Fruit fly (Drosophila melanogaster) whole organism, embryonic: ENCODE measurements around the gene CG9674.

ENCODE experiments used
- Atf6 ChIP-seq: fragments of 200-800 bp; sonication (Bioruptor generic); IDR thresholded peaks from 2 replicates; pipeline ENCODE4 v1.3.6; 2022; ENCODE audit warnings: missing biosample characterization, missing genetic modification characterization
- Awh ChIP-seq: fragments of 200-800 bp; sonication (Bioruptor generic); IDR thresholded peaks from 2 replicates; pipeline ENCODE4, ENCODE4 v1.3.6; 2022; ENCODE audit warnings: missing biosample characterization, missing genetic modification characterization
- CG10267 ChIP-seq: fragments of 200-800 bp; sonication (Bioruptor generic); optimal IDR thresholded peaks from 2 replicates; lab custom pipeline; 2018; ENCODE audit warnings: missing biosample characterization, mild to moderate bottlenecking, missing genetic modification characterization, moderate library complexity
- CG10979 ChIP-seq: fragments of 200-800 bp; sonication (Bioruptor generic); optimal IDR thresholded peaks from 2 replicates; lab custom pipeline; 2018; ENCODE audit warnings: missing biosample characterization, mild to moderate bottlenecking, missing genetic modification characterization, moderate library complexity
- CG11456 ChIP-seq: fragments of 200-800 bp; sonication (Bioruptor generic); IDR thresholded peaks from 3 replicates; pipeline ENCODE4 v1.3.6; 2022; ENCODE audit warnings: missing biosample characterization, missing genetic modification characterization
- CG11504 ChIP-seq: fragments of 200-800 bp; sonication (Bioruptor generic); optimal IDR thresholded peaks from 3 replicates; lab custom pipeline; 2019; ENCODE audit warnings: missing biosample characterization, mild to moderate bottlenecking, missing genetic modification characterization, moderate library complexity
- CG11560 ChIP-seq: fragments of 200-800 bp; sonication (Bioruptor generic); IDR thresholded peaks from 3 replicates; pipeline ENCODE4 v1.3.6; 2022; ENCODE audit warnings: missing biosample characterization, missing genetic modification characterization
- CG14965 ChIP-seq: fragments of 200-800 bp; sonication (Bioruptor generic); optimal IDR thresholded peaks from 2 replicates; lab custom pipeline; 2016; ENCODE audit warnings: missing biosample characterization, missing genetic modification characterization, borderline replicate concordance
- CG15601 ChIP-seq: fragments of 200-800 bp; sonication (Bioruptor generic); optimal IDR thresholded peaks from 3 replicates; lab custom pipeline; 2019; ENCODE audit warnings: missing biosample characterization, mild to moderate bottlenecking, missing genetic modification characterization, moderate library complexity
- CG17361 ChIP-seq: fragments of 200-800 bp; sonication (Bioruptor generic); IDR thresholded peaks from 3 replicates; pipeline ENCODE4 v1.3.6; 2022; ENCODE audit warnings: missing biosample characterization, missing genetic modification characterization
- CG18262 ChIP-seq: fragments of 200-800 bp; optimal IDR thresholded peaks from 3 replicates; lab custom pipeline; 2019; ENCODE audit warnings: missing biosample characterization, mild to moderate bottlenecking, missing genetic modification characterization, moderate library complexity
- CG18599 ChIP-seq: fragments of 200-800 bp; sonication (Bioruptor generic); optimal IDR thresholded peaks from 3 replicates; lab custom pipeline; 2017; ENCODE audit warnings: missing biosample characterization, missing genetic modification characterization, mild to moderate bottlenecking, moderate library complexity, missing genetic modification reagents
- CG2199 ChIP-seq: fragments of 200-800 bp; sonication (Bioruptor generic); IDR thresholded peaks from 3 replicates; pipeline ENCODE4 v1.3.6; 2022; ENCODE audit warnings: missing biosample characterization, missing genetic modification characterization
- CG2678 ChIP-seq: fragments of 200-800 bp; sonication (Bioruptor generic); optimal IDR thresholded peaks from 3 replicates; lab custom pipeline; 2019; ENCODE audit warnings: missing biosample characterization, mild to moderate bottlenecking, missing genetic modification characterization, moderate library complexity
- CG31365 ChIP-seq: fragments of 200-800 bp; sonication (Bioruptor generic); optimal IDR thresholded peaks from 2 replicates; lab custom pipeline; 2018; ENCODE audit warnings: missing biosample characterization, mild to moderate bottlenecking, missing genetic modification characterization
- CG31441 ChIP-seq: fragments of 200-800 bp; sonication (Bioruptor generic); IDR thresholded peaks from 2 replicates; pipeline ENCODE4 v1.3.6; 2022; ENCODE audit warnings: missing biosample characterization, missing genetic modification characterization
- CG33557 ChIP-seq: fragments of 200-800 bp; sonication (Bioruptor generic); optimal IDR thresholded peaks from 2 replicates; lab custom pipeline; 2019; ENCODE audit warnings: missing biosample characterization, mild to moderate bottlenecking, missing genetic modification characterization, moderate library complexity
- CG4424 ChIP-seq: fragments of 200-800 bp; sonication (Bioruptor generic); optimal IDR thresholded peaks from 3 replicates; lab custom pipeline; 2016; ENCODE audit warnings: missing biosample characterization, missing genetic modification characterization
- CG4820 ChIP-seq: fragments of 200-800 bp; sonication (Bioruptor generic); optimal IDR thresholded peaks from 3 replicates; lab custom pipeline; 2016; ENCODE audit warnings: missing biosample characterization, missing genetic modification characterization
- CG4854 ChIP-seq: fragments of 200-800 bp; sonication (Bioruptor generic); optimal IDR thresholded peaks from 2 replicates; lab custom pipeline; 2016; ENCODE audit warnings: missing biosample characterization, missing genetic modification characterization, inconsistent platforms
- CG6683 ChIP-seq: fragments of 200-800 bp; sonication (Bioruptor generic); optimal IDR thresholded peaks from 2 replicates; lab custom pipeline; 2017; ENCODE audit warnings: missing biosample characterization, mild to moderate bottlenecking, missing genetic modification characterization, missing genetic modification reagents
- CG9876 ChIP-seq: fragments of 200-800 bp; sonication (Bioruptor generic); optimal IDR thresholded peaks from 2 replicates; lab custom pipeline; 2016; ENCODE audit warnings: missing biosample characterization, missing genetic modification characterization
- D19A ChIP-seq: fragments of 200-800 bp; optimal IDR thresholded peaks from 3 replicates; lab custom pipeline; 2019; ENCODE audit warnings: missing biosample characterization, mild to moderate bottlenecking, missing genetic modification characterization, moderate library complexity
- Fer3 ChIP-seq: fragments of 200-800 bp; sonication (Bioruptor generic); optimal IDR thresholded peaks from 2 replicates; lab custom pipeline; 2018; ENCODE audit warnings: missing biosample characterization, mild to moderate bottlenecking, missing genetic modification characterization, moderate library complexity
- HLH4C ChIP-seq: fragments of 200-800 bp; sonication (Bioruptor generic); IDR thresholded peaks from 3 replicates; pipeline ENCODE4 v1.3.6; 2022; ENCODE audit warnings: missing biosample characterization, missing genetic modification characterization; ENCODE audit not compliant: partially characterized antibody
- Hmr ChIP-seq: fragments of 200-800 bp; sonication (Bioruptor generic); optimal IDR thresholded peaks from 3 replicates; lab custom pipeline; 2017; ENCODE audit warnings: mild to moderate bottlenecking, missing biosample characterization, missing genetic modification reagents, missing genetic modification characterization
- Nf-YC ChIP-seq: fragments of 200-800 bp; optimal IDR thresholded peaks from 3 replicates; lab custom pipeline; 2019; ENCODE audit warnings: missing biosample characterization, mild to moderate bottlenecking, missing genetic modification characterization, moderate library complexity
- Oli ChIP-seq: fragments of 200-800 bp; sonication (Bioruptor generic); optimal IDR thresholded peaks from 2 replicates; lab custom pipeline; 2018; ENCODE audit warnings: missing biosample characterization, mild to moderate bottlenecking, missing genetic modification characterization, moderate library complexity
- Spps ChIP-seq: fragments of 200-800 bp; sonication (Bioruptor generic); optimal IDR thresholded peaks from 2 replicates; lab custom pipeline; 2018; ENCODE audit warnings: missing biosample characterization, mild to moderate bottlenecking, missing genetic modification characterization
- YL-1 ChIP-seq: fragments of 200-800 bp; sonication (Bioruptor generic); optimal IDR thresholded peaks from 3 replicates; lab custom pipeline; 2017; ENCODE audit warnings: missing biosample characterization, mild to moderate bottlenecking, missing genetic modification characterization
- amos ChIP-seq: fragments of 200-800 bp; sonication (Bioruptor generic); IDR thresholded peaks from 2 replicates; pipeline ENCODE4 v1.3.6; 2022; ENCODE audit warnings: missing biosample characterization, missing genetic modification characterization; ENCODE audit not compliant: partially characterized antibody
- dmrt99B ChIP-seq: fragments of 200-800 bp; sonication (Bioruptor generic); optimal IDR thresholded peaks from 2 replicates; lab custom pipeline; 2018; ENCODE audit warnings: missing biosample characterization, mild to moderate bottlenecking, missing genetic modification characterization, moderate library complexity
- eve ChIP-seq, 2 experiments: fragments of >200 bp; optimal IDR thresholded peaks; 2 replicates each; lab custom pipeline; 2017; ENCODE audit warnings: missing biosample characterization in 2 of 2, missing genetic modification characterization in 2 of 2
- fd64A ChIP-seq: fragments of 200-800 bp; sonication (Bioruptor generic); optimal IDR thresholded peaks from 3 replicates; lab custom pipeline; 2018; ENCODE audit warnings: missing biosample characterization, mild to moderate bottlenecking, missing genetic modification characterization
- gem ChIP-seq: fragments of 200-800 bp; sonication (Bioruptor generic); optimal IDR thresholded peaks from 2 replicates; lab custom pipeline; 2019; ENCODE audit warnings: missing biosample characterization, mild to moderate bottlenecking, missing genetic modification characterization, moderate library complexity
- insv ChIP-seq, 2 experiments: fragments of 200-800 bp; sonication (Bioruptor generic); optimal IDR thresholded peaks; 3 replicates each; lab custom pipeline; 2016 to 2018; ENCODE audit warnings: missing biosample characterization in 2 of 2, missing genetic modification characterization in 2 of 2
- luna ChIP-seq: fragments of 200-800 bp; sonication (Bioruptor generic); optimal IDR thresholded peaks from 2 replicates; lab custom pipeline; 2016; ENCODE audit warnings: missing biosample characterization, missing genetic modification characterization
- nmo ChIP-seq: fragments of 200-800 bp; sonication (Bioruptor generic); optimal IDR thresholded peaks from 2 replicates; lab custom pipeline; 2018; ENCODE audit warnings: missing biosample characterization, mild to moderate bottlenecking, missing genetic modification characterization, moderate library complexity
- pb ChIP-seq: fragments of 200-800 bp; sonication (Bioruptor generic); optimal IDR thresholded peaks from 3 replicates; lab custom pipeline; 2016; ENCODE audit warnings: missing biosample characterization, missing genetic modification characterization
- pros ChIP-seq: fragments of 200-800 bp; sonication (Bioruptor generic); optimal IDR thresholded peaks from 3 replicates; lab custom pipeline; 2019; ENCODE audit warnings: missing biosample characterization, mild to moderate bottlenecking, missing genetic modification characterization, moderate library complexity
- pum ChIP-seq: fragments of 200-800 bp; sonication (Bioruptor generic); optimal IDR thresholded peaks from 2 replicates; lab custom pipeline; 2016; ENCODE audit warnings: missing biosample characterization, missing genetic modification characterization
- seq ChIP-seq: fragments of 200-800 bp; sonication (Bioruptor generic); IDR thresholded peaks from 2 replicates; pipeline ENCODE4 v1.3.6; 2022; ENCODE audit warnings: missing biosample characterization, missing genetic modification characterization
- stwl ChIP-seq: fragments of 200-800 bp; sonication (Bioruptor generic); optimal IDR thresholded peaks from 3 replicates; lab custom pipeline; 2018; ENCODE audit warnings: missing biosample characterization, mild to moderate bottlenecking, missing genetic modification characterization, moderate library complexity
- trem ChIP-seq: fragments of 200-800 bp; optimal IDR thresholded peaks from 3 replicates; lab custom pipeline; 2019; ENCODE audit warnings: missing biosample characterization, mild to moderate bottlenecking, missing genetic modification characterization, moderate library complexity

CG9674 gene

DNA sequence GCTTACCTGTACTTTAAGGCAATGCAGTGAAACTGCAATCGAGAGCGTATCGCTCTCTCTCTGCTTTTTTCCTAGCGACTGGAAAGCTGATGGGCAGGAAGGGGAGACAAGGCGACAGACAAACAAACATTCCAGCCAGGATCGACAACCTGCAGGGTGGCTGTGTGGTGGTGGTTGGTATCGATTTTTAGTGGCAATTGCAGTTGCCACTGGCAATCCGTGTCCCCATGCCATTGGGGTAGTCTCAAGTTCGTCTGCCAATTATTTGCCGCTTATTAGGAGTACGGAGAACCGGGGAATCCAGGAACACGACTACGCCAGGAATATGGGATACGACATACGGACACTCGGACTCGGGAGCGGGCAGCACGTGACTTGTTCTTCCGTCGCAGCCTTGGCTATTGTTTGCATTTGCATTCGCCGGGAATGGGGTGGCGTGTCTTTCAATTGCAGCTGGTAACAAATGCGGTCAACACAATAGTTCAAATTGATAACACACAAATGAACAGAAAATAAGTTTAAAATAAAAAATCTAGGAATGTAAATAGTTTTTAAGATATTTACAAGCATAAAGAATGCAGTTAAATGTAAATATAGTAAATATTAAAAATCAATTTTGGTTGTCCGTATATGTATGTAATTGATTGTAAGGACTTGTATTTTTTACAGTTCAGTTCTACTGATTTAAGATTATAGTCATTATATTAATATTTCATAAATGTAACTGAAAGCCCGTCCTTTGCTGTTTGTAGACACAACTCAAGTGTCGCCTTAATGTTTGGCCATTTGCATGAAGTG, 60.7 kb downstream of the CG9674 start (continued):
- TF ChIP-seq CG15601 (tag; lab: Kevin White, UChicago) (peak; percentile 2), Atf6 (GFP tag; lab: Robert Waterston, UW) (no peak), Hmr (GFP tag; lab: Kevin White, UChicago) (no peak), CG18262 (tag; lab: Kevin White, UChicago) (peak; percentile 49), Oli (tag; lab: Kevin White, UChicago) (no peak), seq (GFP tag; lab: Robert Waterston, UW) (peak; percentile 32; the same call in 1 of the 2 replicates), Spps (tag; lab: Kevin White, UChicago) (no peak), CG31441 (GFP tag; lab: Robert Waterston, UW) (0 out of 2 replicates have a peak, but pooled peaks have one; percentile 17), YL-1 (GFP tag; lab: Kevin White, UChicago) (no peak), Awh (GFP tag; lab: Robert Waterston, UW) (no peak), CG11504 (tag; lab: Kevin White, UChicago) (peak; percentile 57), luna (GFP tag; lab: Kevin White, UChicago) (no peak), trem (tag; lab: Kevin White, UChicago) (peak; percentile 47)
- TF ChIP-seq, all 482 proteins: peak for 32

DNA sequence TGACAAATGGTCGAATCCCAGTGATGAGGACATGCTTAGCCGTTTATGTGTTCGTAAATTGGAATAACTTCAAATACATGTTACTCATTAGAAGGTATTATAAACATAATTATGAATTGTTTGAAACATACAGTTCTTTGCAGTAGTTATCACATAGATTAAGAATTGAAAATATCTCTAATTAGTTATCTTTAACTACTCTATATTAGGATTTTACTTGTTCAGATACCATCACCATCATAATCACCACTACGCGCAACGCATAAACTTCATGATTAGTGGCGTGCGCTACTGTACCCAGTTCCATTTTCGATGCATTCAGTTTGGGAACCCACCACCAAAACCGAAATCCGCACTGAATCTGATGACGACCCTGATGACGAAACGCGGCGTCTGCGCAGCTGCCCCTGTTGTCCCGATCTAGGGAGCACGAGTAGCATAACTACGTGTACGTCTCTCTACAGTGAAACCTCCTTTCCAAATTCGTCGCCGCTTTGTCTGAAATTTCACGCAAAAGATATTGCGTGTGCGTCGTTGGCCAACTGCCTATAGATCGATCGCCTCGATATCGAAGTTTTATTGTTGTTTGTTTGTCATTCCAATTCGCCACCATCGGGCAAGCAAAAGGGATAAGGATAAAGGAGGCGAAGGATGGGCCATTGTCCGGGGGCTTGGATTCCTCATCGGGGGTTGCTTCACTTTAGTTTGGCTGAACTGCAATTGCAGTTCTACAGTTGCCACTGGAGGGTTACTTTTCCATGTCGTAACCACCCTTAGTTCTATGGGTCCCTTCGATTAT, 63.4 kb downstream of the CG9674 start:
- TF ChIP-seq nmo (GFP tag; lab: Kevin White, UChicago) (peak; percentile 52), insv (GFP tag; optimal IDR thresholded peaks at IDR 0.05; lab: Kevin White, UChicago) (no peak), Nf-YC (tag; lab: Kevin White, UChicago) (no peak), CG6683 (GFP tag; lab: Kevin White, UChicago) (no peak), CG11456 (GFP tag; lab: Robert Waterston, UW) (no peak), CG10979 (tag; lab: Kevin White, UChicago) (peak; percentile 79), Spps (tag; lab: Kevin White, UChicago) (peak; percentile 32), CG11560 (no peak), CG4854 (GFP tag; lab: Kevin White, UChicago) (no peak), pb (GFP tag; lab: Kevin White, UChicago) (no peak), fd64A (peak; percentile 0), pum (GFP tag; lab: Kevin White, UChicago) (no peak), HLH4C (GFP tag; lab: Robert Waterston, UW) (no peak), pros (peak; percentile 99), CG31365 (tag; lab: Kevin White, UChicago) (no peak), CG10267 (tag; lab: Kevin White, UChicago) (peak; percentile 68), CG9876 (no peak), CG33557 (peak; percentile 13), CG2199 (GFP tag; lab: Robert Waterston, UW) (peak; percentile 59; the same call in 1 of the 3 replicates), D19A (tag; lab: Kevin White, UChicago) (peak; percentile 51), CG17361 (GFP tag; lab: Robert Waterston, UW) (0 out of 3 replicates have a peak, but pooled peaks have one; percentile 37), Fer3 (no peak), CG2678 (tag; lab: Kevin White, UChicago) (peak; percentile 36), CG4820 (peak; percentile 99), stwl (peak; percentile 2), CG18599 (GFP tag; lab: Kevin White, UChicago) (peak; percentile 13), dmrt99B (tag; lab: Kevin White, UChicago) (peak; percentile 29), eve (GFP tag; optimal IDR thresholded peaks at IDR 0.05; lab: Kevin White, UChicago) (peak in 1 of 2 experiments; percentile 32), amos (GFP tag; lab: Robert Waterston, UW) (no peak), CG4424 (peak; percentile 25), gem (tag; lab: Kevin White, UChicago) (peak; percentile 26), CG14965 (GFP tag; lab: Kevin White, UChicago) (no peak)
